Worm (Caenorhabditis elegans): ENCODE results near the gene F12A10.6.
"Not testable (repeated sequence)": the region's sequence is repeated elsewhere in the genome, so short reads cannot be mapped to it uniquely, and the experiment has no call there.

Gene F12A10.6

ce11 chrII:5494405-5494804 lies at the start of gene F12A10.6:
F12A10.6 (minus strand) TSS chrII:5494505.
- no peak for TF ChIP-seq klf-2 (GFP tag; conservative IDR thresholded peaks at IDR 0.05)
- no peak for TF ChIP-seq ztf-29 (GFP tag; IDR thresholded peaks at IDR 0.05)
- no peak for TF ChIP-seq flt-1 (GFP tag; IDR thresholded peaks at IDR 0.05)
- no peak for TF ChIP-seq cog-1 (tag; optimal IDR thresholded peaks at IDR 0.05)
- TF ChIP-seq ztf-23 (GFP tag; IDR thresholded peaks at IDR 0.05): no peak
- TF ChIP-seq tab-1 (GFP tag; IDR thresholded peaks at IDR 0.05): no peak
- no peak for TF ChIP-seq med-1 (GFP tag; optimal IDR thresholded peaks at IDR 0.05; ENCODE audit: insufficient read depth)
- no peak for TF ChIP-seq ref-1 (GFP tag; conservative IDR thresholded peaks at IDR 0.05)
- TF ChIP-seq T22C8.4 (GFP tag; IDR thresholded peaks at IDR 0.05): no peak

- peak; percentile 64 for TF ChIP-seq T22C8.4 (GFP tag; IDR thresholded peaks at IDR 0.05)
- peak; percentile 95 for TF ChIP-seq cog-1 (tag; optimal IDR thresholded peaks at IDR 0.05)
- 0 out of 2 replicates have a peak, but pooled peaks have one; percentile 40 for TF ChIP-seq ztf-29 (GFP tag; IDR thresholded peaks at IDR 0.05)
- TF ChIP-seq med-1 (GFP tag; optimal IDR thresholded peaks at IDR 0.05; ENCODE audit: insufficient read depth): peak; percentile 60
- no peak; the same call in none of the 2 replicates for TF ChIP-seq klf-2 (GFP tag; conservative IDR thresholded peaks at IDR 0.05)
- TF ChIP-seq ztf-23 (GFP tag; IDR thresholded peaks at IDR 0.05): peak; percentile 84
- peak; percentile 82 for TF ChIP-seq tab-1 (GFP tag; IDR thresholded peaks at IDR 0.05)
- peak; percentile 93 for TF ChIP-seq flt-1 (GFP tag; IDR thresholded peaks at IDR 0.05)
- TF ChIP-seq ref-1 (GFP tag; conservative IDR thresholded peaks at IDR 0.05): peak; percentile 53; the same call in 1 of the 2 replicates
Measured at ce11 chrII:5543476-5544144, 49.3 kb upstream of the F12A10.6 start.

ce11 chrII:5541685-5542084 lies 47.4 kb upstream of the F12A10.6 start, which contains the start of gene C17C3.24:
C17C3.24 (minus strand) TSS chrII:5541785.
- no peak for TF ChIP-seq T22C8.4 (GFP tag; IDR thresholded peaks at IDR 0.05)
- no peak for TF ChIP-seq ref-1 (GFP tag; conservative IDR thresholded peaks at IDR 0.05)
- TF ChIP-seq klf-2 (GFP tag; conservative IDR thresholded peaks at IDR 0.05): no peak
- no peak for TF ChIP-seq ztf-29 (GFP tag; IDR thresholded peaks at IDR 0.05)
- no peak for TF ChIP-seq flt-1 (GFP tag; IDR thresholded peaks at IDR 0.05)
- TF ChIP-seq ztf-23 (GFP tag; IDR thresholded peaks at IDR 0.05): no peak
- no peak for TF ChIP-seq med-1 (GFP tag; optimal IDR thresholded peaks at IDR 0.05; ENCODE audit: insufficient read depth)
- no peak for TF ChIP-seq cog-1 (tag; optimal IDR thresholded peaks at IDR 0.05)
- no peak for TF ChIP-seq tab-1 (GFP tag; IDR thresholded peaks at IDR 0.05)

ce11 chrII:5540113-5540512 lies 45.8 kb upstream of the F12A10.6 start, which contains the start of gene hlh-27:
hlh-27 (minus strand) TSS chrII:5540213.
- not testable (repeated sequence) for TF ChIP-seq flt-1 (GFP tag; IDR thresholded peaks at IDR 0.05); ref-1 (GFP tag; conservative IDR thresholded peaks at IDR 0.05); tab-1 (GFP tag; IDR thresholded peaks at IDR 0.05)

ce11 chrII:5537524-5537923 lies 43.2 kb upstream of the F12A10.6 start, which contains the start of gene C17C3.11:
C17C3.11 (plus strand) TSS chrII:5537824.
- no peak for TF ChIP-seq T22C8.4 (GFP tag; IDR thresholded peaks at IDR 0.05)
- TF ChIP-seq med-1 (GFP tag; optimal IDR thresholded peaks at IDR 0.05; ENCODE audit: insufficient read depth): no peak
- TF ChIP-seq cog-1 (tag; optimal IDR thresholded peaks at IDR 0.05): no peak
- TF ChIP-seq ztf-29 (GFP tag; IDR thresholded peaks at IDR 0.05): no peak
- no peak for TF ChIP-seq flt-1 (GFP tag; IDR thresholded peaks at IDR 0.05)
- TF ChIP-seq tab-1 (GFP tag; IDR thresholded peaks at IDR 0.05): no peak
- no peak for TF ChIP-seq klf-2 (GFP tag; conservative IDR thresholded peaks at IDR 0.05)
- TF ChIP-seq ztf-23 (GFP tag; IDR thresholded peaks at IDR 0.05): no peak
- TF ChIP-seq ref-1 (GFP tag; conservative IDR thresholded peaks at IDR 0.05): no peak

ce11 chrII:5537078-5537477 lies 42.8 kb upstream of the F12A10.6 start:
- no peak for TF ChIP-seq ztf-29 (GFP tag; IDR thresholded peaks at IDR 0.05)
- no peak for TF ChIP-seq tab-1 (GFP tag; IDR thresholded peaks at IDR 0.05)
- TF ChIP-seq ztf-23 (GFP tag; IDR thresholded peaks at IDR 0.05): no peak
- no peak for TF ChIP-seq klf-2 (GFP tag; conservative IDR thresholded peaks at IDR 0.05)
- TF ChIP-seq T22C8.4 (GFP tag; IDR thresholded peaks at IDR 0.05): no peak
- TF ChIP-seq med-1 (GFP tag; optimal IDR thresholded peaks at IDR 0.05; ENCODE audit: insufficient read depth): no peak
- TF ChIP-seq cog-1 (tag; optimal IDR thresholded peaks at IDR 0.05): no peak
- no peak for TF ChIP-seq ref-1 (GFP tag; conservative IDR thresholded peaks at IDR 0.05)
- no peak for TF ChIP-seq flt-1 (GFP tag; IDR thresholded peaks at IDR 0.05)

ce11 chrII:5534939-5535338 lies 40.6 kb upstream of the F12A10.6 start, which contains the start of gene hlh-25:
hlh-25 (plus strand) TSS chrII:5535239.
- not testable (repeated sequence) for TF ChIP-seq ref-1 (GFP tag; conservative IDR thresholded peaks at IDR 0.05); cog-1 (tag; optimal IDR thresholded peaks at IDR 0.05); med-1 (GFP tag; optimal IDR thresholded peaks at IDR 0.05; ENCODE audit: insufficient read depth)

ce11 chrII:5533642-5534041 lies 39.3 kb upstream of the F12A10.6 start, which contains the start of gene hlh-26:
hlh-26 (minus strand) TSS chrII:5533742.
- TF ChIP-seq tab-1 (GFP tag; IDR thresholded peaks at IDR 0.05) (no peak), ztf-29 (GFP tag; IDR thresholded peaks at IDR 0.05) (no peak), T22C8.4 (GFP tag; IDR thresholded peaks at IDR 0.05) (no peak), klf-2 (GFP tag; conservative IDR thresholded peaks at IDR 0.05) (no peak), med-1 (GFP tag; optimal IDR thresholded peaks at IDR 0.05; ENCODE audit: insufficient read depth) (no peak), ztf-23 (GFP tag; IDR thresholded peaks at IDR 0.05) (no peak), flt-1 (GFP tag; IDR thresholded peaks at IDR 0.05) (no peak), ref-1 (GFP tag; conservative IDR thresholded peaks at IDR 0.05) (no peak), cog-1 (tag; optimal IDR thresholded peaks at IDR 0.05) (no peak)

ce11 chrII:5531855-5532328 lies 37.6 kb upstream of the F12A10.6 start, which contains the start of gene C17C3.9:
C17C3.9 (minus strand) TSS chrII:5532278.
- TF ChIP-seq T22C8.4 (GFP tag; IDR thresholded peaks at IDR 0.05) (no peak), ztf-23 (GFP tag; IDR thresholded peaks at IDR 0.05) (no peak), ref-1 (GFP tag; conservative IDR thresholded peaks at IDR 0.05) (no peak), tab-1 (GFP tag; IDR thresholded peaks at IDR 0.05) (no peak), flt-1 (GFP tag; IDR thresholded peaks at IDR 0.05) (no peak), cog-1 (tag; optimal IDR thresholded peaks at IDR 0.05) (no peak), med-1 (GFP tag; optimal IDR thresholded peaks at IDR 0.05; ENCODE audit: insufficient read depth) (no peak), ztf-29 (GFP tag; IDR thresholded peaks at IDR 0.05) (no peak), klf-2 (GFP tag; conservative IDR thresholded peaks at IDR 0.05) (no peak)
